Worm (Caenorhabditis elegans) whole organism, L4 larva: ENCODE measurements around the gene rga-5.

Experiments used
- F49E8.2 ChIP-seq: sonication (generic microtip); optimal IDR thresholded peaks from 2 replicates; lab custom pipeline; 2016; ENCODE audit warnings: missing compliant biosample characterization, mild to moderate bottlenecking, missing genetic modification characterization, borderline replicate concordance
- T26A8.4 ChIP-seq: fragments of 200-800 bp; sonication (Bioruptor generic); IDR thresholded peaks from 2 replicates; pipeline ENCODE4 v1.3.6; 2022; ENCODE audit warnings: missing genetic modification characterization, missing compliant biosample characterization
- egl-27 ChIP-seq: sonication (generic microtip); optimal IDR thresholded peaks from 3 replicates; lab custom pipeline; 2017; ENCODE audit warnings: missing biosample characterization, missing genetic modification reagents, missing genetic modification characterization
- egl-43 ChIP-seq: fragments of 200-800 bp; sonication (Bioruptor generic); IDR thresholded peaks from 2 replicates; pipeline ENCODE4 v1.3.6; 2022; ENCODE audit warnings: missing genetic modification reagents, missing genetic modification characterization, missing compliant biosample characterization
- lin-15B ChIP-seq: fragments of 150-350 bp; sonication (generic microtip); optimal IDR thresholded peaks from 3 replicates; lab custom pipeline; 2014; ENCODE audit warnings: missing biosample characterization, missing genetic modification characterization
- mdl-1 ChIP-seq, 2 experiments: fragments of 150-350 bp in 1 of 2; sonication (generic microtip) in 1 of 2; optimal IDR thresholded peaks; 2 replicates each; lab custom pipeline; 2014 to 2017; ENCODE audit warnings: missing biosample characterization in 2 of 2, missing genetic modification characterization in 2 of 2
- nhr-102 ChIP-seq: sonication (generic microtip); optimal IDR thresholded peaks from 2 replicates; lab custom pipeline; 2016; ENCODE audit warnings: mild to moderate bottlenecking, missing genetic modification characterization, moderate library complexity, missing compliant biosample characterization
- nhr-11 ChIP-seq: fragments of 150-350 bp; optimal IDR thresholded peaks from 2 replicates; lab custom pipeline; 2014; ENCODE audit warnings: missing biosample characterization, missing genetic modification characterization
- nhr-237 ChIP-seq: sonication (generic microtip); optimal IDR thresholded peaks from 2 replicates; lab custom pipeline; 2017; ENCODE audit warnings: missing biosample characterization, missing genetic modification characterization
- nhr-41 ChIP-seq: fragments of 200-800 bp; sonication (Bioruptor generic); IDR thresholded peaks from 2 replicates; pipeline ENCODE4 v1.3.6; 2022; ENCODE audit warnings: missing genetic modification reagents, missing genetic modification characterization, missing compliant biosample characterization
- nhr-42 ChIP-seq: fragments of 200-800 bp; sonication (Bioruptor generic); IDR thresholded peaks from 2 replicates; pipeline ENCODE4 v1.3.6; 2022; ENCODE audit warnings: missing genetic modification characterization, missing compliant biosample characterization
- pha-4 ChIP-seq, 2 experiments: fragments of 150-350 bp in 1 of 2; fragments of 200-800 bp in 1 of 2; sonication (Bioruptor generic) in 1 of 2; IDR thresholded peaks in 1 of 2; optimal IDR thresholded peaks in 1 of 2; 2 replicates each; pipeline versions ENCODE4 v1.3.6 to Lab custom; 2014 to 2022; ENCODE audit warnings: missing genetic modification characterization in 2 of 2, missing genetic modification reagents in 2 of 2, missing biosample characterization in 1 of 2, missing compliant biosample characterization in 1 of 2
- snpc-4 ChIP-seq: fragments of 150-350 bp; optimal IDR thresholded peaks from 2 replicates; lab custom pipeline; 2014; ENCODE audit warnings: missing biosample characterization, missing genetic modification characterization

DNA sequence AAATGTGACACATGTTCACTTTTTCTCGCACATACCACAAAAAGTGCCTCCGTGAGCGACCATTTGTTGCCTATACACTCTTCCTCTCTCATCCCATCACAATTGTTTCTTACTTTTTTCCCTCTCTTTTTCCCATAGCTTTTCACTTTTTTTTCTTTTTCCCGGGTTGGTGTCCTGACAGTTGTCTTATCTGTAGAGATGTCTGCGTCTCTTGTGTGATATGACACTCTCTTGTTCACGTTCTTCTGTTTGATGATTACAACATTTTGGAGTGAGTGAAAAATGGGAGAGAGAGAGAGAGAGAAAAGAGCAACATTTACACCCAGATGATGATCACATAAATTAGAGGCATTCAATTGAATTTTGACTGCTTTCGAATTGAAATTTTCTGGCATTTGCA lies 1.3 kb upstream of the rga-5 start:
- TF ChIP-seq lin-15B (tag; lab: Kevin White, UChicago) (no peak), egl-43 (GFP tag; lab: Robert Waterston, UW) (no peak), pha-4 (GFP tag; IDR thresholded peaks at IDR 0.05; lab: Robert Waterston, UW) (no peak), pha-4 (tag; optimal IDR thresholded peaks at IDR 0.05; lab: Kevin White, UChicago) (peak; percentile 1), nhr-102 (tag; lab: Kevin White, UChicago) (no peak), snpc-4 (no peak), nhr-237 (tag; lab: Kevin White, UChicago) (no peak), mdl-1 (tag; optimal IDR thresholded peaks at IDR 0.05; lab: Kevin White, UChicago) (peak in 1 of 2 experiments; percentile 38), F49E8.2 (tag; lab: Kevin White, UChicago) (no peak), nhr-11 (tag; lab: Kevin White, UChicago) (peak; percentile 51), nhr-41 (GFP tag; lab: Robert Waterston, UW) (no peak), T26A8.4 (GFP tag; lab: Robert Waterston, UW) (no peak), nhr-42 (GFP tag; lab: Robert Waterston, UW) (no peak), egl-27 (tag; lab: Kevin White, UChicago) (no peak)
